Worm (Caenorhabditis elegans) whole organism, early embryonic: ENCODE results near the gene R07B1.11.

Source experiments
- B0310.2 ChIP-seq: sonication (generic microtip); optimal IDR thresholded peaks from 2 replicates; lab custom pipeline; 2016; ENCODE audit warnings: mild to moderate bottlenecking, missing genetic modification characterization, missing compliant biosample characterization
- F13C5.2 ChIP-seq: sonication (generic microtip); optimal IDR thresholded peaks from 2 replicates; lab custom pipeline; 2017; ENCODE audit warnings: mild to moderate bottlenecking, missing genetic modification characterization, inconsistent platforms, missing compliant biosample characterization
- aly-1 ChIP-seq: sonication (generic microtip); optimal IDR thresholded peaks from 2 replicates; lab custom pipeline; 2016; ENCODE audit warnings: missing genetic modification characterization, missing compliant biosample characterization
- ama-1 ChIP-seq: fragments of 150-350 bp; optimal IDR thresholded peaks from 2 replicates; lab custom pipeline; 2014
- ceh-13 ChIP-seq: fragments of 200-800 bp; sonication (Bioruptor generic); optimal IDR thresholded peaks from 2 replicates; lab custom pipeline; 2018; ENCODE audit warnings: mild to moderate bottlenecking, missing genetic modification characterization, missing compliant biosample characterization
- ceh-36 ChIP-seq: sonication (generic microtip); optimal IDR thresholded peaks from 2 replicates; lab custom pipeline; 2016; ENCODE audit warnings: missing genetic modification characterization, inconsistent platforms, missing compliant biosample characterization
- ets-7 ChIP-seq: sonication (generic microtip); optimal IDR thresholded peaks from 2 replicates; lab custom pipeline; 2016; ENCODE audit warnings: missing genotype, missing genetic modification characterization, missing compliant biosample characterization
- flt-1 ChIP-seq: fragments of 200-800 bp; sonication (Bioruptor generic); IDR thresholded peaks from 2 replicates; pipeline ENCODE4 v1.3.6; 2022; ENCODE audit warnings: missing genetic modification characterization, missing compliant biosample characterization
- hmbx-1 ChIP-seq: sonication (generic microtip); optimal IDR thresholded peaks from 2 replicates; lab custom pipeline; 2016; ENCODE audit warnings: mild to moderate bottlenecking, missing genetic modification characterization, missing compliant biosample characterization
- hmg-4 ChIP-seq: fragments of 200-800 bp; sonication (Bioruptor generic); optimal IDR thresholded peaks from 2 replicates; lab custom pipeline; 2018; ENCODE audit warnings: mild to moderate bottlenecking, missing genetic modification characterization, missing compliant biosample characterization
- hnd-1 ChIP-seq: sonication (generic microtip); optimal IDR thresholded peaks from 2 replicates; lab custom pipeline; 2016; ENCODE audit warnings: missing genetic modification characterization, missing compliant biosample characterization
- pes-1 ChIP-seq: fragments of 200-800 bp; sonication (Bioruptor generic); IDR thresholded peaks from 2 replicates; pipeline ENCODE4 v1.3.6; 2022; ENCODE audit warnings: missing genetic modification reagents, missing genetic modification characterization, missing compliant biosample characterization
- scrt-1 ChIP-seq: fragments of 200-800 bp; sonication (Bioruptor generic); IDR thresholded peaks from 2 replicates; pipeline ENCODE4 v1.3.6; 2022; ENCODE audit warnings: missing genetic modification characterization, missing compliant biosample characterization
- sea-1 ChIP-seq: fragments of 200-800 bp; sonication (Bioruptor generic); conservative IDR thresholded peaks from 2 replicates; pipeline ENCODE4 v1.3.6; 2022; ENCODE audit warnings: missing genetic modification characterization, missing compliant biosample characterization
- tbx-11 ChIP-seq: fragments of 200-800 bp; sonication (Bioruptor generic); IDR thresholded peaks from 2 replicates; pipeline ENCODE4 v1.3.6; 2022; ENCODE audit warnings: missing genetic modification characterization, missing compliant biosample characterization
- tbx-37 ChIP-seq: fragments of 200-800 bp; sonication (Bioruptor generic); conservative IDR thresholded peaks from 2 replicates; pipeline ENCODE4 v1.3.6; 2022; ENCODE audit warnings: missing genetic modification reagents, missing genetic modification characterization, missing compliant biosample characterization
- tra-4 ChIP-seq: sonication (generic microtip); optimal IDR thresholded peaks from 2 replicates; lab custom pipeline; 2017; ENCODE audit warnings: missing genetic modification characterization, missing compliant biosample characterization

R07B1.11 gene

DNA sequence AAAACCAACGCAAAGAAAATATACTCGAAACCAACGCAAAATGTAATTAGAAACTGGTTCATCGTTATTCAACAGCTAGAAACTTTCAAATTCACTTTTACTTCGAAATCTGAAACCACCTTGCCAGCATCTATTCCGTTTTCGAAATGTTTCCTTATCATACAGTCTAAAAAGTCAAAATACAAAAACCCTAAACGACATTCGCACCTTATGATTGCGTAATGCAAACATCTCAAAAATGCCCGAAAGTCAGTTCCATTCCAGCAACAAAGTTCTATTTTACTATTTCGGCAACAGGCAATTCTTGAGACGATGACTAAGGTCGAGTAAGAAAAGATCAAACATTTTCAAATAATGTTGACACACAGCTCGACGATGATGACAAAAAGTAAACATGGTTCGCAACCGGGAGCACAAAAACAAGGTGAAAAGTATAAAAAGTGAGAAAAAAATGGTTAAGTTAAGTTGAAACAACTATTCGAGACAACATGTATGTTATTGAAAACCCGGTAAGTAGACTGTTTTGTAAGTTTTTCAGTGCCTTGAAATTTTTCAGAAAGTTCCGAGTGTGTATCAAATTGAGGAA lies 4.9 kb upstream of the R07B1.11 start, which contains the start of gene lec-7:
TSS of gene lec-7 (plus strand) at position 297 of the 586 bp plus-strand sequence.
- TF ChIP-seq tbx-11 (no peak), F13C5.2 (tag; lab: Kevin White, UChicago) (no peak), hmbx-1 (tag; lab: Kevin White, UChicago) (no peak), flt-1 (GFP tag; lab: Robert Waterston, UW) (no peak), aly-1 (tag; lab: Kevin White, UChicago) (no peak), scrt-1 (GFP tag; lab: Robert Waterston, UW) (no peak), ets-7 (tag; lab: Kevin White, UChicago) (no peak), sea-1 (no peak), tra-4 (no peak), ceh-13 (no peak), pes-1 (GFP tag; lab: Robert Waterston, UW) (no peak), ama-1 (lab: Kevin White, UChicago) (no peak), B0310.2 (no peak), hnd-1 (tag; lab: Kevin White, UChicago) (no peak), tbx-37 (no peak), ceh-36 (tag; lab: Kevin White, UChicago) (no peak), hmg-4 (GFP tag; lab: Kevin White, UChicago) (no peak)

DNA sequence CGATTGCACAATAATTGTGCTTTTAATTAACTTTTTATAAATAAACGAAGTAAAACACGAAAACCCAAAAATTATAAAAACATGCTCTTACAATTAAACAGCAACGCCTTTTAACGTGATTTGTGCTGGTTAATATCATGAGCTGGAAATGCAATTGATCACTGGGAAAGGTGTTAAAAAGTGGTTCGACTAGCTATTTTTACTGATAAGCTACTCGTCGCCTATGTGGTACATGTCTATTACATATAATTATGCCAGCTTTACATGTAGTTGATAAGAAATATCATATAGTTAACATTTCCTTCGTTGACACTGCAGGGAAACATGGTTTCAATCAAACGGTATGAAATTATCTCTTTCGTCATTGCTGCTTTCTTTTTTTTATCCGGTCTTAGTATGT lies 1.4 kb downstream of the R07B1.11 start, which contains the start of gene scav-5:
TSS of gene scav-5 (plus strand) at position 297 of the 400 bp plus-strand sequence.
- no peak for TF ChIP-seq ets-7 (tag; lab: Kevin White, UChicago)
- TF ChIP-seq flt-1 (GFP tag; lab: Robert Waterston, UW), result no peak
- TF ChIP-seq ceh-36 (tag; lab: Kevin White, UChicago), result no peak
- TF ChIP-seq ama-1 (lab: Kevin White, UChicago), result no peak
- no peak for TF ChIP-seq tbx-37
- no peak for TF ChIP-seq hmg-4 (GFP tag; lab: Kevin White, UChicago)
- no peak for TF ChIP-seq ceh-13
- no peak for TF ChIP-seq hmbx-1 (tag; lab: Kevin White, UChicago)

DNA sequence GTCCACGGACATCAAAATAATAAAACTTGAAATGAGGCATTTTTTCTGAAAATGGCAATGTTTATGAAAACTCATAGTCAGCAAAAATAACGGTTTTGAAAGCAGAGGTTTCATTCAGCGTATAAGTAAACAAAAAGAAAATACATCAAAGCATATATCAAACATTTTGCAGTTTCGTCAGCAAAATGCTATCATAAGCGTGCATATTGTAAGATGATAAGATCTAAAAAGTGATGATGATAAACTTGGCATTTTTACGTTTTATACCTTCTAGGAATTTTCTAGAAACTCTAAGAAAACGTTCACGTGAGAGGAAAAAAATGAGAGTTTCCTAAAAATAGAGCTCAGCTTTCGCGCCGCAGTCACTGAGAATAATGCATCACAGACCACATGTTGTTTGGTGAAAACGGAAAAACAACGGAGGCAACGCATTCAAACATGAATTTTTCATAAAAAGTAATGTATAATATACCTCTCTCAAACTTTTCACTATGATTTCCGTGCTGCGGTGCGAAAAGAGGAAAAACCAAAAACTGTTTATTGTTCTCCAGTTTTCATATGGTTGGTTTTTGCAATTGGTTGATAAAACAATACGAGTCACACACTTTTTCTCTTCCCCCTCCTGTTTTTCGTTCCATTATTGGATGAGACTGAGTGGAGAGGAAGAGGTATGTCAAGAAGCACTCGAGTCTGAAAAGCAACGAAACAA lies 6.4 kb downstream of the R07B1.11 start, which contains the start of the genes gst-36 and R07B1.5:
TSS of gene gst-36 (minus strand) at position 45 of the 709 bp plus-strand sequence.
TSS of gene R07B1.5 (plus strand) at position 665 of the 709 bp plus-strand sequence.
- TF ChIP-seq hmbx-1 (tag; lab: Kevin White, UChicago) (no peak), F13C5.2 (tag; lab: Kevin White, UChicago) (no peak), hnd-1 (tag; lab: Kevin White, UChicago) (no peak), tbx-11 (no peak), ets-7 (tag; lab: Kevin White, UChicago) (no peak), ceh-36 (tag; lab: Kevin White, UChicago) (no peak), ceh-13 (no peak), pes-1 (GFP tag; lab: Robert Waterston, UW) (no peak), aly-1 (tag; lab: Kevin White, UChicago) (no peak), sea-1 (no peak), tra-4 (no peak), scrt-1 (GFP tag; lab: Robert Waterston, UW) (no peak), flt-1 (GFP tag; lab: Robert Waterston, UW) (no peak), B0310.2 (no peak), hmg-4 (GFP tag; lab: Kevin White, UChicago) (no peak), tbx-37 (no peak), ama-1 (lab: Kevin White, UChicago) (no peak)

DNA sequence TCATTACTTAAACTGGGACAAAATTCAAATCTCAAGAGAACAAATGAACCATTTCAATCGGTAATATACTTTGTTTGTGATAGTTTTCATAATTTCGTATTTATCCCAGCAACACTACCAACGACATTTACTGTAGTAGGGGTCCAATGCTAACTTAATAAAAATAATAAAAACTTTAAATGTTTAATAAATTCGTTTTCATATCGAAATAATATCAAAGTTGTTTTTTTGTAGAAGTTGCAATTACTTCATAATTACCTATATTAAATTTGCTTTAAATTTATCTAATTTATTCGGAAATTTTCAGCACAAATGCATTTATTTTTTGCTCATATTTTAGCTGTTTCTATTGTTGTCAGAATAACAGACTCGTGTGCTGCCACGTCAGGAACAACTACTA lies 9.6 kb downstream of the R07B1.11 start, which contains the start of gene R07B1.6:
TSS of gene R07B1.6 (plus strand) at position 301 of the 400 bp plus-strand sequence.
- TF ChIP-seq ama-1 (lab: Kevin White, UChicago) (no peak), ceh-36 (tag; lab: Kevin White, UChicago) (no peak), B0310.2 (no peak), ceh-13 (no peak), tbx-11 (no peak), sea-1 (no peak), hmbx-1 (tag; lab: Kevin White, UChicago) (no peak), pes-1 (GFP tag; lab: Robert Waterston, UW) (no peak), flt-1 (GFP tag; lab: Robert Waterston, UW) (no peak), ets-7 (tag; lab: Kevin White, UChicago) (no peak), F13C5.2 (tag; lab: Kevin White, UChicago) (no peak), tra-4 (no peak), hmg-4 (GFP tag; lab: Kevin White, UChicago) (no peak), aly-1 (tag; lab: Kevin White, UChicago) (no peak), scrt-1 (GFP tag; lab: Robert Waterston, UW) (no peak), hnd-1 (tag; lab: Kevin White, UChicago) (no peak), tbx-37 (no peak)

DNA sequence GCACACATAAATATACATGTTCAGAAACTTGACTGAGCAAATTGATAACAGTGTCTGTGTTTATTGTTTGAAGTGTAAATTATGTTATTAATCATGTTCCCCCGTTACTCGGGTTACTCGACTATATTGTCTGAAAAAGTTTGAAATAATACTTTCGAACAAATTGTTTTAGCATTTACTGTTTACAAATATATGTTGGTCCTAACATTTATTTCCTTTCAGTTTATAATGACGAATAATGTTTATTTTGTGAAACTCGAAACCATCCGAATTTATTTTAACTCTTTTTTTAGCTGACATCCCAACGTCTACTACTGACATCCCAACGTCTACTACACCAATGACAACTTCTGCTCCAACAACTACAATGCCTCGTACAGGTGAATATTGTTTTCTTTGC lies 12.1 kb downstream of the R07B1.11 start, which contains the start of gene R07B1.7:
TSS of gene R07B1.7 (plus strand) at position 301 of the 400 bp plus-strand sequence.
- TF ChIP-seq hnd-1 (tag; lab: Kevin White, UChicago), result no peak
- no peak for TF ChIP-seq F13C5.2 (tag; lab: Kevin White, UChicago)
- no peak for TF ChIP-seq aly-1 (tag; lab: Kevin White, UChicago)
- TF ChIP-seq scrt-1 (GFP tag; lab: Robert Waterston, UW), result no peak
- TF ChIP-seq hmg-4 (GFP tag; lab: Kevin White, UChicago), result no peak
- TF ChIP-seq B0310.2, result no peak
- no peak for TF ChIP-seq pes-1 (GFP tag; lab: Robert Waterston, UW)
- no peak for TF ChIP-seq sea-1
- TF ChIP-seq tra-4, result no peak

DNA sequence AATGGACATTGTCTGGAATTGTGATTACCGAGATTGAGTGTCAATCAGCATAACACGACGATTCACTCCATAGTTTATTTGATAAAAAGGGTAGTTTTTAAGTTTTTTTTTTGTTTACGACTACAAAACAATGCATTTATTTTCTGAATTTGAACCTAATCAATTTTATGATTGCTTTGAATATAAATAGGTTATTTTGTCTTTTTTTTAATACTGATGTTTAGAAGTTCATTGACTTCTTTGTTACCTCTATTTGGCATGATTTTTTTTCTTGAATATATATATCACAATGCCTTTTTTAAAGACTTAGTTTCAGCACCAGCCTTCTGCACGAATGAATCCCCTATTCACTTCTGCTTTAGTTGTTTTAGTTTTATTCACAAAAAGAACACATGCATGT lies 12.8 kb downstream of the R07B1.11 start, which contains the start of gene R07B1.13:
TSS of gene R07B1.13 (plus strand) at position 301 of the 400 bp plus-strand sequence.
- TF ChIP-seq flt-1 (GFP tag; lab: Robert Waterston, UW) (no peak), pes-1 (GFP tag; lab: Robert Waterston, UW) (no peak), hnd-1 (tag; lab: Kevin White, UChicago) (no peak), ceh-13 (no peak), tra-4 (no peak), F13C5.2 (tag; lab: Kevin White, UChicago) (no peak), aly-1 (tag; lab: Kevin White, UChicago) (no peak), tbx-37 (no peak), hmbx-1 (tag; lab: Kevin White, UChicago) (no peak), hmg-4 (GFP tag; lab: Kevin White, UChicago) (no peak), sea-1 (no peak)
